Worm (Caenorhabditis elegans) whole organism, midembryonic: ENCODE data around the gene Y37E11AM.3.

Source experiments
- T22C8.4 ChIP-seq: fragments of 200-800 bp; sonication (Bioruptor generic); IDR thresholded peaks from 2 replicates; pipeline ENCODE4 v1.3.6; 2022; ENCODE audit warnings: missing genetic modification characterization, missing compliant biosample characterization
- cog-1 ChIP-seq: sonication (generic microtip); optimal IDR thresholded peaks from 2 replicates; lab custom pipeline; 2016; ENCODE audit warnings: missing genetic modification characterization, missing compliant biosample characterization
- tab-1 ChIP-seq: fragments of 200-800 bp; sonication (Bioruptor generic); IDR thresholded peaks from 2 replicates; pipeline ENCODE4 v1.3.6; 2022; ENCODE audit warnings: missing genetic modification characterization, missing compliant biosample characterization
- ztf-23 ChIP-seq: fragments of 200-800 bp; sonication (Bioruptor generic); IDR thresholded peaks from 2 replicates; pipeline ENCODE4 v1.3.6; 2022; ENCODE audit warnings: missing genetic modification reagents, missing genetic modification characterization, missing compliant biosample characterization

ce11 chrIV:3688050-3688449 lies 30.9 kb downstream of the Y37E11AM.3 start:
- TF ChIP-seq T22C8.4 (GFP tag; lab: Robert Waterston, UW), result no peak
- no peak for TF ChIP-seq tab-1 (GFP tag; lab: Robert Waterston, UW)
- no peak for TF ChIP-seq cog-1 (tag; lab: Kevin White, UChicago)
- TF ChIP-seq ztf-23 (GFP tag; lab: Robert Waterston, UW), result no peak
